Worm (Caenorhabditis elegans): Measurements from ENCODE around the gene B0294.1.

DNA sequence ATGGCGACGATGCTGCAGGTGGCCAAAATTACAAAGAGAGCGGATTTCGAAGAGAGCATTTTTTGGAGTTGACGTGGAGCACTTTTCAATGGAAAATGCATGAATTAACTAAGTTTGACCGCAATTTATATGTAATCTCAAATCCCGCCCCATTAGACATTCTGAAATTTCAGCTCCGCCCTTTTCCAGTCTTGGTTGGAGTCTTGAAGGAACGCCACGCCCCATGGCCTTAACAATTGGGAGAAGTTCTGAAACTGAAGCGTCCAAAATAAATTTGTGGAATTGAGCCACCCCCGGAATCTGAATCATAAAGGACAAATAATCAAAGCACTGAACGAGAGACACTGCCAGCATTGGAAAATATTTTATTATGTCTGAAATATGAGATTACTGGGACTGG lies at the start of gene B0294.1:
- no peak for TF ChIP-seq mcd-1 (GFP tag; IDR thresholded peaks at IDR 0.05)
- TF ChIP-seq K12H6.12 (tag; optimal IDR thresholded peaks at IDR 0.05): no peak
- TF ChIP-seq cebp-2 (GFP tag; IDR thresholded peaks at IDR 0.05): no peak
- TF ChIP-seq snpc-1.1 (tag; optimal IDR thresholded peaks at IDR 0.05; ENCODE audit: insufficient read depth): no peak
- no peak for TF ChIP-seq ets-4 (GFP tag; optimal IDR thresholded peaks at IDR 0.05)
- no peak for TF ChIP-seq nfya-1 (tag; optimal IDR thresholded peaks at IDR 0.05; ENCODE audit: borderline replicate concordance, insufficient read depth)
- TF ChIP-seq Y53F4B.3 (GFP tag; IDR thresholded peaks at IDR 0.05): no peak
- no peak for TF ChIP-seq madf-6 (GFP tag; IDR thresholded peaks at IDR 0.05)

All from whole organism, young adult.